Fruit fly (Drosophila melanogaster) whole organism, embryonic: Measurements from ENCODE around the gene CG5938.

Experiments
- ATbp ChIP-seq: fragments of 200-800 bp; sonication (Bioruptor generic); optimal IDR thresholded peaks from 2 replicates; lab custom pipeline; 2017; ENCODE audit warnings: missing biosample characterization, mild to moderate bottlenecking, missing genetic modification characterization, missing genetic modification reagents
- CG10147 ChIP-seq: fragments of 200-800 bp; sonication (Bioruptor generic); optimal IDR thresholded peaks from 2 replicates; lab custom pipeline; 2019; ENCODE audit warnings: missing biosample characterization, mild to moderate bottlenecking, missing genetic modification characterization, moderate library complexity
- CG11456 ChIP-seq: fragments of 200-800 bp; sonication (Bioruptor generic); IDR thresholded peaks from 3 replicates; pipeline ENCODE4 v1.3.6; 2022; ENCODE audit warnings: missing biosample characterization, missing genetic modification characterization
- CG11696 ChIP-seq: fragments of 200-800 bp; sonication (Bioruptor generic); IDR thresholded peaks from 2 replicates; pipeline ENCODE4 v1.3.6; 2022; ENCODE audit warnings: missing biosample characterization, missing genetic modification characterization
- CG1233 ChIP-seq: fragments of 200-800 bp; sonication (Bioruptor generic); optimal IDR thresholded peaks from 4 replicates; lab custom pipeline; 2018; ENCODE audit warnings: missing biosample characterization, mild to moderate bottlenecking, missing genetic modification characterization
- CG12391 ChIP-seq: fragments of 200-800 bp; sonication (Bioruptor generic); optimal IDR thresholded peaks from 3 replicates; lab custom pipeline; 2018; ENCODE audit warnings: missing biosample characterization, mild to moderate bottlenecking, missing genetic modification characterization, moderate library complexity
- CG12659 ChIP-seq: fragments of 200-800 bp; sonication (Bioruptor generic); optimal IDR thresholded peaks from 3 replicates; lab custom pipeline; 2017; ENCODE audit warnings: mild to moderate bottlenecking, missing biosample characterization, missing genetic modification reagents, missing genetic modification characterization
- CG12942 ChIP-seq: fragments of 200-800 bp; sonication (Bioruptor generic); optimal IDR thresholded peaks from 3 replicates; lab custom pipeline; 2016; ENCODE audit warnings: missing biosample characterization, missing genetic modification characterization
- CG13287 ChIP-seq: fragments of 200-800 bp; sonication (Bioruptor generic); IDR thresholded peaks from 2 replicates; pipeline ENCODE4 v1.3.6; 2022; ENCODE audit warnings: missing biosample characterization, missing genetic modification characterization; ENCODE audit not compliant: partially characterized antibody
- CG15011 ChIP-seq: fragments of 200-800 bp; sonication (Bioruptor generic); optimal IDR thresholded peaks from 3 replicates; lab custom pipeline; 2018; ENCODE audit warnings: missing biosample characterization, mild to moderate bottlenecking, missing genetic modification characterization
- CG16813 ChIP-seq: fragments of 200-800 bp; sonication (Bioruptor generic); IDR thresholded peaks from 3 replicates; pipeline ENCODE4 v1.3.6; 2022; ENCODE audit warnings: missing biosample characterization, missing genetic modification characterization; ENCODE audit not compliant: partially characterized antibody
- CG16863 ChIP-seq: fragments of 200-800 bp; sonication (Bioruptor generic); optimal IDR thresholded peaks from 3 replicates; lab custom pipeline; 2016; ENCODE audit warnings: missing biosample characterization, missing genetic modification characterization
- CG17328 ChIP-seq: fragments of 200-800 bp; sonication (Bioruptor generic); IDR thresholded peaks from 2 replicates; pipeline ENCODE4 v1.3.6; 2022; ENCODE audit warnings: missing biosample characterization, missing genetic modification characterization
- CG2116 ChIP-seq: fragments of 200-800 bp; sonication (Bioruptor generic); optimal IDR thresholded peaks from 3 replicates; lab custom pipeline; 2018; ENCODE audit warnings: missing biosample characterization, mild to moderate bottlenecking, missing genetic modification characterization
- CG2712 ChIP-seq: fragments of 200-800 bp; optimal IDR thresholded peaks from 3 replicates; lab custom pipeline; 2019; ENCODE audit warnings: missing biosample characterization, mild to moderate bottlenecking, missing genetic modification characterization, moderate library complexity
- CG30403 ChIP-seq: fragments of 200-800 bp; sonication (Bioruptor generic); optimal IDR thresholded peaks from 3 replicates; lab custom pipeline; 2016; ENCODE audit warnings: missing biosample characterization, missing genetic modification characterization
- CG3281 ChIP-seq: fragments of 200-800 bp; sonication (Bioruptor generic); optimal IDR thresholded peaks from 3 replicates; lab custom pipeline; 2017; ENCODE audit warnings: missing biosample characterization, mild to moderate bottlenecking, missing genetic modification characterization
- CG5180 ChIP-seq: fragments of 200-800 bp; sonication (Bioruptor generic); optimal IDR thresholded peaks from 3 replicates; lab custom pipeline; 2017; ENCODE audit warnings: missing biosample characterization, missing genetic modification characterization, mild to moderate bottlenecking, moderate library complexity, missing genetic modification reagents
- CG6813 ChIP-seq: fragments of 200-800 bp; sonication (Bioruptor generic); optimal IDR thresholded peaks from 2 replicates; lab custom pipeline; 2017; ENCODE audit warnings: missing biosample characterization, missing genetic modification characterization, mild to moderate bottlenecking, moderate library complexity, missing genetic modification reagents
- CG7839 ChIP-seq: fragments of 200-800 bp; sonication (Bioruptor generic); optimal IDR thresholded peaks from 3 replicates; lab custom pipeline; 2018; ENCODE audit warnings: missing biosample characterization, mild to moderate bottlenecking, missing genetic modification characterization, moderate library complexity
- CG7963 ChIP-seq: fragments of 200-800 bp; sonication (Bioruptor generic); IDR thresholded peaks from 3 replicates; pipeline ENCODE4 v1.3.6; 2022; ENCODE audit warnings: missing biosample characterization, missing genetic modification characterization; ENCODE audit not compliant: partially characterized antibody
- CTCF ChIP-seq: fragments of 200-800 bp; sonication (Bioruptor generic); optimal IDR thresholded peaks from 2 replicates; lab custom pipeline; 2017; ENCODE audit warnings: missing biosample characterization, mild to moderate bottlenecking, missing genetic modification characterization, moderate library complexity
- E2f1 ChIP-seq: fragments of 200-800 bp; sonication (Bioruptor generic); IDR thresholded peaks from 2 replicates; pipeline ENCODE4 v1.3.6; 2022; ENCODE audit warnings: missing biosample characterization, missing genetic modification characterization
- ERR ChIP-seq: fragments of 200-800 bp; sonication (Bioruptor generic); optimal IDR thresholded peaks from 2 replicates; lab custom pipeline; 2016; ENCODE audit warnings: missing biosample characterization, missing genetic modification characterization
- Ets65A ChIP-seq: fragments of 200-800 bp; sonication (Bioruptor generic); peaks from one replicate; lab custom pipeline; 2016; ENCODE audit warnings: missing biosample characterization, missing genetic modification characterization
- Lhr ChIP-seq: fragments of 200-800 bp; sonication (Bioruptor generic); optimal IDR thresholded peaks from 3 replicates; lab custom pipeline; 2017; ENCODE audit warnings: mild to moderate bottlenecking, missing biosample characterization, missing genetic modification reagents, missing genetic modification characterization
- Med ChIP-seq: fragments of 200-800 bp; sonication (Bioruptor generic); peaks from one replicate; lab custom pipeline; 2016; ENCODE audit warnings: missing biosample characterization, missing genetic modification characterization, mild to moderate bottlenecking, inconsistent platforms, moderate library complexity
- NC2α ChIP-seq: fragments of 200-800 bp; sonication (Bioruptor generic); optimal IDR thresholded peaks from 2 replicates; lab custom pipeline; 2016; ENCODE audit warnings: missing biosample characterization, missing genetic modification characterization
- PHDP ChIP-seq: fragments of 200-800 bp; sonication (Bioruptor generic); optimal IDR thresholded peaks from 3 replicates; lab custom pipeline; 2018; ENCODE audit warnings: missing biosample characterization, mild to moderate bottlenecking, missing genetic modification characterization, moderate library complexity
- Sin3A ChIP-seq: fragments of >200 bp; optimal IDR thresholded peaks from 2 replicates; lab custom pipeline; 2018
- aop ChIP-seq: fragments of 200-800 bp; sonication (Bioruptor generic); IDR thresholded peaks from 2 replicates; pipeline ENCODE4 v1.3.6; 2022; ENCODE audit warnings: missing biosample characterization, missing genetic modification characterization
- bigmax ChIP-seq: fragments of 200-800 bp; sonication (Bioruptor generic); optimal IDR thresholded peaks from 2 replicates; lab custom pipeline; 2018; ENCODE audit warnings: missing biosample characterization, mild to moderate bottlenecking, missing genetic modification characterization
- ci ChIP-seq: fragments of 200-800 bp; sonication (Bioruptor generic); IDR thresholded peaks from 3 replicates; pipeline ENCODE4 v1.3.6; 2022; ENCODE audit warnings: missing biosample characterization, missing genetic modification characterization
- corto ChIP-seq: fragments of 200-800 bp; sonication (Bioruptor generic); optimal IDR thresholded peaks from 2 replicates; lab custom pipeline; 2016; ENCODE audit warnings: missing biosample characterization, mild to moderate bottlenecking, missing genetic modification characterization, moderate library complexity
- crp ChIP-seq, 2 experiments: fragments of 200-800 bp; sonication (Bioruptor generic); optimal IDR thresholded peaks; 2 replicates in 1 of 2; 3 replicates in 1 of 2; lab custom pipeline; 2017; ENCODE audit warnings: missing biosample characterization in 2 of 2, missing genetic modification characterization in 2 of 2, mild to moderate bottlenecking in 1 of 2, moderate library complexity in 1 of 2
- eyg ChIP-seq: fragments of 200-800 bp; sonication (Bioruptor generic); optimal IDR thresholded peaks from 3 replicates; lab custom pipeline; 2016; ENCODE audit warnings: missing biosample characterization, missing genetic modification characterization
- gem ChIP-seq: fragments of 200-800 bp; sonication (Bioruptor generic); optimal IDR thresholded peaks from 2 replicates; lab custom pipeline; 2019; ENCODE audit warnings: missing biosample characterization, mild to moderate bottlenecking, missing genetic modification characterization, moderate library complexity
- hth ChIP-seq: fragments of >200 bp; optimal IDR thresholded peaks from 2 replicates; lab custom pipeline; 2017; ENCODE audit warnings: inconsistent platforms
- lbe ChIP-seq: fragments of 200-800 bp; sonication (Bioruptor generic); optimal IDR thresholded peaks from 2 replicates; lab custom pipeline; 2016; ENCODE audit warnings: missing biosample characterization, mild to moderate bottlenecking, missing genetic modification characterization
- nau ChIP-seq: fragments of 200-800 bp; sonication (Bioruptor generic); optimal IDR thresholded peaks from 3 replicates; lab custom pipeline; 2017; ENCODE audit warnings: missing biosample characterization, mild to moderate bottlenecking, missing genetic modification characterization, missing genetic modification reagents
- nerfin-1 ChIP-seq: fragments of 200-800 bp; sonication (Bioruptor generic); optimal IDR thresholded peaks from 3 replicates; lab custom pipeline; 2019; ENCODE audit warnings: missing biosample characterization, mild to moderate bottlenecking, missing genetic modification characterization, moderate library complexity
- otp ChIP-seq: fragments of 200-800 bp; sonication (Bioruptor generic); IDR thresholded peaks from 3 replicates; pipeline ENCODE4, ENCODE4 v1.3.6; 2022; ENCODE audit warnings: missing biosample characterization, missing genetic modification characterization
- pan ChIP-seq, 4 experiments: fragments of >200 bp in 3 of 4; fragments of 200-800 bp in 1 of 4; sonication (Bioruptor generic) in 1 of 4; optimal IDR thresholded peaks in 3 of 4; IDR thresholded peaks in 1 of 4; 2 replicates each; pipeline versions ENCODE4 v1.3.6 to Lab custom; 2017 to 2022; ENCODE audit warnings: missing biosample characterization in 2 of 4, missing genetic modification characterization in 2 of 4, mixed read lengths in 1 of 4
- pfk ChIP-seq: fragments of 200-800 bp; sonication (Bioruptor generic); optimal IDR thresholded peaks from 2 replicates; lab custom pipeline; 2018; ENCODE audit warnings: missing biosample characterization, mild to moderate bottlenecking, missing genetic modification characterization, moderate library complexity
- repo ChIP-seq: fragments of 200-800 bp; sonication (Bioruptor generic); optimal IDR thresholded peaks from 2 replicates; lab custom pipeline; 2016; ENCODE audit warnings: missing biosample characterization, missing genetic modification characterization
- sd ChIP-seq: fragments of 200-800 bp; sonication (Bioruptor generic); optimal IDR thresholded peaks from 3 replicates; lab custom pipeline; 2018; ENCODE audit warnings: missing biosample characterization, mild to moderate bottlenecking, missing genetic modification characterization, moderate library complexity
- sens ChIP-seq: fragments of 200-800 bp; sonication (Bioruptor generic); peaks from one replicate; lab custom pipeline; 2016; ENCODE audit warnings: missing biosample characterization, missing genetic modification characterization
- shn ChIP-seq: fragments of 200-800 bp; sonication (Bioruptor generic); optimal IDR thresholded peaks from 3 replicates; lab custom pipeline; 2016; ENCODE audit warnings: missing biosample characterization, missing genetic modification characterization
- slbo ChIP-seq: fragments of 200-800 bp; sonication (Bioruptor generic); IDR thresholded peaks from 2 replicates; pipeline ENCODE4 v1.3.6; 2022; ENCODE audit warnings: missing biosample characterization, missing genetic modification characterization
- tup ChIP-seq: fragments of 200-800 bp; sonication (Bioruptor generic); optimal IDR thresholded peaks from 2 replicates; lab custom pipeline; 2016; ENCODE audit warnings: missing biosample characterization, mild to moderate bottlenecking, missing genetic modification characterization, moderate library complexity
- vfl ChIP-seq: fragments of 200-800 bp; sonication (Bioruptor generic); optimal IDR thresholded peaks from 2 replicates; lab custom pipeline; 2016; ENCODE audit warnings: missing biosample characterization, missing genetic modification characterization

Gene CG5938

DNA sequence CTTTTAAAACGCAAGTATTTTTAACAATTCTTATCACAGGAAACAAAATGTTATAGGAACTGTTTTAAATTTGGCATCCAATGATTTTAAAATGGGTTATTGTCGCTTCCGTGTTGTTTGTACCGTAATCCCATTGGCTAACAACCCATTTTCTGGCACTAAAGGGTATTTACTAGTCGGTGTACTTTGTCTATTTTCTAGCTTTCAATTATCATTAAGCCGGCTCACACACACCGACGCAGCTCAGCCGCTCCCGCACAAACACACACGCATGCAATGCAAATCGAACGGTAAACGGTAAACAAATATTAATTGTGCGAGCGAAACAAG lies 30.2 kb upstream of the CG5938 start (continued):
- TF ChIP-seq corto (GFP tag; lab: Kevin White, UChicago): no peak
- TF ChIP-seq crp (GFP tag; optimal IDR thresholded peaks at IDR 0.05; lab: Kevin White, UChicago): no peak
- no peak for TF ChIP-seq NC2α (GFP tag; lab: Kevin White, UChicago)
- no peak for TF ChIP-seq CTCF (GFP tag; lab: Kevin White, UChicago)
- TF ChIP-seq Med (GFP tag; lab: Kevin White, UChicago): no peak
- no peak for TF ChIP-seq eyg (GFP tag; lab: Kevin White, UChicago)
- TF ChIP-seq E2f1: no peak
- TF ChIP-seq Ets65A (GFP tag; lab: Kevin White, UChicago): no peak
- no peak for TF ChIP-seq PHDP (tag; lab: Kevin White, UChicago)
- TF ChIP-seq CG12391: no peak
- TF ChIP-seq hth (lab: Kevin White, UChicago): no peak
- no peak for TF ChIP-seq CG7963 (GFP tag; lab: Robert Waterston, UW)
- no peak for TF ChIP-seq CG11456 (GFP tag; lab: Robert Waterston, UW)
- TF ChIP-seq tup (GFP tag; lab: Kevin White, UChicago): no peak
- TF ChIP-seq nerfin-1: no peak
- 0 out of 3 replicates have a peak, but pooled peaks have one; percentile 16 for TF ChIP-seq ci
- no peak for TF ChIP-seq nau (GFP tag; lab: Kevin White, UChicago)
- no peak for TF ChIP-seq CG16813 (GFP tag; lab: Robert Waterston, UW)
- TF ChIP-seq shn (GFP tag; lab: Kevin White, UChicago): no peak
- no peak for TF ChIP-seq sd
- no peak for TF ChIP-seq CG12942 (GFP tag; lab: Kevin White, UChicago)
- no peak for TF ChIP-seq CG10147
- TF ChIP-seq pfk (GFP tag; lab: Kevin White, UChicago): no peak
- no peak for TF ChIP-seq aop
- TF ChIP-seq otp: no peak
- no peak for TF ChIP-seq CG16863 (GFP tag; lab: Kevin White, UChicago)
- TF ChIP-seq CG3281: no peak
- TF ChIP-seq vfl (GFP tag; lab: Kevin White, UChicago): no peak
- TF ChIP-seq CG17328 (GFP tag; lab: Robert Waterston, UW): peak; percentile 42; the same call in 1 of the 2 replicates
- TF ChIP-seq sens (GFP tag; lab: Kevin White, UChicago): peak; percentile 82
- TF ChIP-seq CG15011 (GFP tag; lab: Kevin White, UChicago): no peak
- TF ChIP-seq repo (GFP tag; lab: Kevin White, UChicago): no peak
- TF ChIP-seq CG11696: 0 out of 2 replicates have a peak, but pooled peaks have one; percentile 8
- TF ChIP-seq pan (optimal IDR thresholded peaks at IDR 0.05; lab: Kevin White, UChicago): no peak
- no peak for TF ChIP-seq pan (GFP tag; optimal IDR thresholded peaks at IDR 0.05 in 1 of 2, IDR thresholded peaks at IDR 0.05 in 1 of 2)
- TF ChIP-seq, all 482 proteins: peak for 10

DNA sequence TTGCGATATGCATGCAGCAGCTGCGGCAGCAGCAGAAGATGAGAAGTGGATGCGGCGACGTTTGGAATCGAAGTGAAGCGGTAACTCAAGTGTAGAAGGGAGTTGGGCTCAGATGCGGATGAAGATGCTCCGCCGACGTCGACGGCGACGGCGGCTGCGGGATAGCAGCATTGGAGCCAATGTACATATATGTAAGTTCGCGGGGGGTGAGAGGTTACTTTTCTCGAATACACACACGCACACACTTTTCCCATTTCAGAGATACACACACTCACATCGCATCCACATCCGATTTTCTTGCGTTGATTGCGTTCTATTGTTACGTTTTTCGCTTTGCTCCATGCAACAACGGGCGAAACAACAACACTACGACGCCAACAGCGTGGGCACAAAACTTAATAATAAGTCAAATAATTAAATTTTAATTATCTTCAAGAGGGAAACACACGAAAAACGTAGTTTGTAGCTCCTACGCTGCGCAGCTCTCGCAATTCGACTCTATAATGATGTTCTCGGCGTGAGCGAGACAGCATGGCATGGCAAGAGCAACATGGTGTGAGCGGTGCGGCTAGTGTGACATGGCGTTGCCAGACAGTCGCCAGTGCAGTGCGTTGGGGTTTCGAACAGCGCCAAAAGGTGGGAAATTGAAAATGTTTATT lies 29.7 kb upstream of the CG5938 start, which contains the start of gene CG18766:
Gene CG18766 (minus strand): TSS at position 508 of the 659 bp plus-strand sequence.
- TF ChIP-seq sd (no peak), ATbp (no peak), CG13287 (GFP tag; lab: Robert Waterston, UW) (peak; percentile 47; the same call in 1 of the 2 replicates), CG2116 (GFP tag; lab: Kevin White, UChicago) (peak; percentile 39), CG30403 (GFP tag; lab: Kevin White, UChicago) (peak; percentile 19), CG5180 (GFP tag; lab: Kevin White, UChicago) (no peak), CG2712 (tag; lab: Kevin White, UChicago) (no peak), Sin3A (lab: Kevin White, UChicago) (peak; percentile 51), lbe (GFP tag; lab: Kevin White, UChicago) (no peak), CG1233 (GFP tag; lab: Kevin White, UChicago) (no peak), Lhr (GFP tag; lab: Kevin White, UChicago) (peak; percentile 38), slbo (GFP tag; lab: Robert Waterston, UW) (peak; percentile 61), CG6813 (no peak), gem (tag; lab: Kevin White, UChicago) (no peak), CG7839 (tag; lab: Kevin White, UChicago) (no peak), bigmax (GFP tag; lab: Kevin White, UChicago) (no peak), ERR (GFP tag; lab: Kevin White, UChicago) (peak; percentile 45), tup (GFP tag; lab: Kevin White, UChicago) (no peak), CG12659 (peak; percentile 62)
